Worm (Caenorhabditis elegans): ENCODE results near the gene spe-6.
A peak's percentile ranks its signal among the peaks of the same experiment; 100 is the strongest.

The spe-6 gene

DNA sequence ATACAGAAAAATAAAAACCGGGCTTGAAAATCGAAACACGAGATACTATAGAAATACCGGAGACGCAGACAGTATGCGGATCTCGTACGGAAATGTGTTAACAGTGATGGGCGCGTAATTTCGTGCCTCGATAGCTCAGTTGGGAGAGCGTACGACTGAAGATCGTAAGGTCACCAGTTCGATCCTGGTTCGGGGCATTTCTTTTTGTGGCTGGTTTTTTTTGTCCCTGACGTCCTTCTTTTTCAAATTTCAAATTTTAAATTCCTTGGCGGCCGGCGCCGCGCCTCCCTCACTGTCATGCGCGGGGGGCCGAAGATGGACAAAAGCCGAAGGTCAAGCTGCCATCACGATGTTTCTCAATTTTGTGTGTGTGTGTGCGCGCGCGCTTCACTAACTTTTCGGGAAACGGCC is 49.4 kb downstream of the spe-6 start (continued):
- TF ChIP-seq nhr-25 (tag; optimal IDR thresholded peaks at IDR 0.05; ENCODE audit: borderline replicate concordance, insufficient read depth) (no peak), unc-62 (GFP tag; optimal IDR thresholded peaks at IDR 0.05 in 1 of 2) (peak in 1 of 2 experiments; percentile 34), unc-62 (tag; optimal IDR thresholded peaks at IDR 0.05) (no peak), ztf-11 (tag; optimal IDR thresholded peaks at IDR 0.05) (no peak), dmd-8 (GFP tag; IDR thresholded peaks at IDR 0.05) (peak; percentile 79; the same call in 1 of the 2 replicates), nhr-111 (GFP tag; optimal IDR thresholded peaks at IDR 0.05) (no peak), daf-12 (tag; optimal IDR thresholded peaks at IDR 0.05) (no peak), lsy-2 (tag; optimal IDR thresholded peaks at IDR 0.05) (peak in 1 of 2 experiments; percentile 23), lir-3 (tag; optimal IDR thresholded peaks at IDR 0.05) (no peak), lin-13 (GFP tag; optimal IDR thresholded peaks at IDR 0.05) (no peak), spr-1 (tag; optimal IDR thresholded peaks at IDR 0.05) (peak; percentile 47), Y5F2A.4 (GFP tag; optimal IDR thresholded peaks at IDR 0.05) (no peak), nhr-237 (tag; optimal IDR thresholded peaks at IDR 0.05) (no peak), pha-4 (GFP tag; IDR thresholded peaks at IDR 0.05) (peak; percentile 70; the same call in 1 of the 2 replicates), pha-4 (tag; optimal IDR thresholded peaks at IDR 0.05) (no peak), dve-1 (tag; optimal IDR thresholded peaks at IDR 0.05; ENCODE audit: insufficient read depth) (peak; percentile 38), lin-1 (GFP tag; IDR thresholded peaks at IDR 0.05) (0 out of 2 replicates have a peak, but pooled peaks have one; percentile 38), lim-7 (GFP tag; IDR thresholded peaks at IDR 0.05) (peak; percentile 77), attf-4 (tag; optimal IDR thresholded peaks at IDR 0.05) (no peak), dmd-6 (GFP tag; IDR thresholded peaks at IDR 0.05) (peak; percentile 27; the same call in 1 of the 2 replicates), ceh-44 (GFP tag; IDR thresholded peaks at IDR 0.05) (0 out of 2 replicates have a peak, but pooled peaks have one; percentile 23), mxl-2 (GFP tag; conservative IDR thresholded peaks at IDR 0.05) (no peak), F26F4.8 (GFP tag; conservative IDR thresholded peaks at IDR 0.05) (no peak), aly-2 (tag; optimal IDR thresholded peaks at IDR 0.05) (no peak), R02D3.7 (tag; optimal IDR thresholded peaks at IDR 0.05) (no peak), nhr-6 (tag; optimal IDR thresholded peaks at IDR 0.05) (no peak), ceh-20 (GFP tag; IDR thresholded peaks at IDR 0.05) (peak; percentile 53; the same call in 1 of the 2 replicates), vab-7 (GFP tag; IDR thresholded peaks at IDR 0.05) (peak; percentile 70), unc-130 (GFP tag; optimal IDR thresholded peaks at IDR 0.05) (peak; percentile 37), Y75B8A.6 (GFP tag; IDR thresholded peaks at IDR 0.05) (no peak), hlh-11 (tag; optimal IDR thresholded peaks at IDR 0.05) (no peak), daf-8 (GFP tag; IDR thresholded peaks at IDR 0.05) (no peak), ceh-62 (tag; optimal IDR thresholded peaks at IDR 0.05) (no peak), dmd-9 (GFP tag; IDR thresholded peaks at IDR 0.05) (no peak), F44E2.7 (GFP tag; IDR thresholded peaks at IDR 0.05) (no peak), ama-1 (optimal IDR thresholded peaks at IDR 0.05) (no peak), nhr-76 (tag; optimal IDR thresholded peaks at IDR 0.05) (no peak), mes-2 (tag; optimal IDR thresholded peaks at IDR 0.05; ENCODE audit: poor library complexity, severe bottlenecking) (peak; percentile 60), snpc-4 (tag; optimal IDR thresholded peaks at IDR 0.05) (no peak), unc-39 (tag; optimal IDR thresholded peaks at IDR 0.05) (no peak), lin-38 (GFP tag; IDR thresholded peaks at IDR 0.05) (peak; percentile 68), nhr-11 (tag; optimal IDR thresholded peaks at IDR 0.05) (no peak), duxl-1 (tag; optimal IDR thresholded peaks at IDR 0.05; ENCODE audit: poor library complexity) (peak; percentile 55), zip-11 (GFP tag; IDR thresholded peaks at IDR 0.05) (no peak), zag-1 (tag; optimal IDR thresholded peaks at IDR 0.05) (no peak), mep-1 (tag; optimal IDR thresholded peaks at IDR 0.05) (no peak), F49E8.2 (tag; optimal IDR thresholded peaks at IDR 0.05; ENCODE audit: borderline replicate concordance) (peak; percentile 26), nhr-48 (tag; optimal IDR thresholded peaks at IDR 0.05) (no peak), set-16 (GFP tag; IDR thresholded peaks at IDR 0.05) (peak; percentile 43; the same call in 1 of the 2 replicates), tag-97 (GFP tag; IDR thresholded peaks at IDR 0.05) (no peak), hmg-1.1 (GFP tag; IDR thresholded peaks at IDR 0.05) (peak; percentile 42; the same call in 1 of the 2 replicates), hlh-30 (tag; optimal IDR thresholded peaks at IDR 0.05; ENCODE audit: insufficient read depth) (peak; percentile 56)
